Fruit fly (Drosophila melanogaster) whole organism, embryonic: Measurements from ENCODE around the gene CG15772.
A peak's percentile ranks its signal among the peaks of the same experiment; 100 is the strongest.

Experiments
- B-H2 ChIP-seq: fragments of 200-800 bp; sonication (Bioruptor generic); optimal IDR thresholded peaks from 2 replicates; lab custom pipeline; 2018; ENCODE audit warnings: missing biosample characterization, mild to moderate bottlenecking, missing genetic modification characterization
- CG11093 ChIP-seq: fragments of 200-800 bp; sonication (Bioruptor generic); IDR thresholded peaks from 3 replicates; pipeline ENCODE4 v1.3.6; 2022; ENCODE audit warnings: missing biosample characterization, missing genetic modification characterization
- CG11247 ChIP-seq: fragments of 200-800 bp; sonication (Bioruptor generic); IDR thresholded peaks from 2 replicates; pipeline ENCODE4 v1.3.6; 2022; ENCODE audit warnings: missing biosample characterization, missing genetic modification characterization
- CG12219 ChIP-seq: fragments of 200-800 bp; sonication (Bioruptor generic); optimal IDR thresholded peaks from 3 replicates; lab custom pipeline; 2018; ENCODE audit warnings: missing biosample characterization, mild to moderate bottlenecking, missing genetic modification characterization
- CG15269 ChIP-seq: fragments of 200-800 bp; sonication (Bioruptor generic); optimal IDR thresholded peaks from 2 replicates; lab custom pipeline; 2018; ENCODE audit warnings: missing biosample characterization, mild to moderate bottlenecking, missing genetic modification characterization, moderate library complexity
- CG15601 ChIP-seq: fragments of 200-800 bp; sonication (Bioruptor generic); optimal IDR thresholded peaks from 3 replicates; lab custom pipeline; 2019; ENCODE audit warnings: missing biosample characterization, mild to moderate bottlenecking, missing genetic modification characterization, moderate library complexity
- CG15696 ChIP-seq: fragments of 200-800 bp; sonication (Bioruptor generic); optimal IDR thresholded peaks from 2 replicates; lab custom pipeline; 2019; ENCODE audit warnings: missing biosample characterization, mild to moderate bottlenecking, missing genetic modification characterization, moderate library complexity
- CG1602 ChIP-seq: fragments of 200-800 bp; sonication (Bioruptor generic); optimal IDR thresholded peaks from 3 replicates; lab custom pipeline; 2016; ENCODE audit warnings: missing biosample characterization, missing genetic modification characterization
- CG17568 ChIP-seq: fragments of 200-800 bp; sonication (Bioruptor generic); optimal IDR thresholded peaks from 2 replicates; lab custom pipeline; 2018; ENCODE audit warnings: missing biosample characterization, mild to moderate bottlenecking, missing genetic modification characterization, moderate library complexity
- CG1832 ChIP-seq: fragments of 200-800 bp; sonication (Bioruptor generic); optimal IDR thresholded peaks from 2 replicates; lab custom pipeline; 2017; ENCODE audit warnings: missing biosample characterization, mild to moderate bottlenecking, missing genetic modification characterization, inconsistent platforms
- CG2116 ChIP-seq: fragments of 200-800 bp; sonication (Bioruptor generic); optimal IDR thresholded peaks from 3 replicates; lab custom pipeline; 2018; ENCODE audit warnings: missing biosample characterization, mild to moderate bottlenecking, missing genetic modification characterization
- CG32532 ChIP-seq: fragments of 200-800 bp; sonication (Bioruptor generic); IDR thresholded peaks from 2 replicates; pipeline ENCODE4 v1.3.6; 2022; ENCODE audit warnings: missing biosample characterization, missing genetic modification characterization
- CG32772 ChIP-seq: fragments of 200-800 bp; sonication (Bioruptor generic); IDR thresholded peaks from 2 replicates; pipeline ENCODE4 v1.3.6; 2022; ENCODE audit warnings: missing biosample characterization, missing genetic modification characterization
- CG3281 ChIP-seq: fragments of 200-800 bp; sonication (Bioruptor generic); optimal IDR thresholded peaks from 3 replicates; lab custom pipeline; 2017; ENCODE audit warnings: missing biosample characterization, mild to moderate bottlenecking, missing genetic modification characterization
- CG3995 ChIP-seq: fragments of 200-800 bp; sonication (Bioruptor generic); optimal IDR thresholded peaks from 3 replicates; lab custom pipeline; 2016; ENCODE audit warnings: missing biosample characterization, missing genetic modification characterization
- CG43689 ChIP-seq: fragments of 200-800 bp; sonication (Bioruptor generic); IDR thresholded peaks from 2 replicates; pipeline ENCODE4 v1.3.6; 2022; ENCODE audit warnings: missing biosample characterization, missing genetic modification characterization
- CG6813 ChIP-seq: fragments of 200-800 bp; sonication (Bioruptor generic); optimal IDR thresholded peaks from 2 replicates; lab custom pipeline; 2017; ENCODE audit warnings: missing biosample characterization, missing genetic modification characterization, mild to moderate bottlenecking, moderate library complexity, missing genetic modification reagents
- CG8290 ChIP-seq, 3 experiments: fragments of 200-800 bp; sonication (Bioruptor generic); optimal IDR thresholded peaks; 2 replicates each; lab custom pipeline; 2016 to 2019; ENCODE audit warnings: missing biosample characterization in 3 of 3, missing genetic modification characterization in 3 of 3, mild to moderate bottlenecking in 2 of 3, moderate library complexity in 1 of 3
- Dbx ChIP-seq: fragments of 200-800 bp; sonication (Bioruptor generic); IDR thresholded peaks from 3 replicates; pipeline ENCODE4 v1.3.6; 2022; ENCODE audit warnings: missing biosample characterization, missing genetic modification characterization
- HmgD ChIP-seq: fragments of 200-800 bp; sonication (Bioruptor generic); optimal IDR thresholded peaks from 3 replicates; lab custom pipeline; 2016; ENCODE audit warnings: missing biosample characterization, missing genetic modification characterization
- HmgZ ChIP-seq: fragments of 200-800 bp; sonication (Bioruptor generic); optimal IDR thresholded peaks from 2 replicates; lab custom pipeline; 2018; ENCODE audit warnings: missing biosample characterization, mild to moderate bottlenecking, missing genetic modification characterization
- Hr78 ChIP-seq, 2 experiments: fragments of 200-800 bp in 1 of 2; fragments of >200 bp in 1 of 2; sonication (Bioruptor generic) in 1 of 2; optimal IDR thresholded peaks; 2 replicates each; lab custom pipeline; 2017 to 2019; ENCODE audit warnings: missing biosample characterization in 2 of 2, missing genetic modification characterization in 2 of 2, mild to moderate bottlenecking in 1 of 2, moderate library complexity in 1 of 2
- Med ChIP-seq: fragments of 200-800 bp; sonication (Bioruptor generic); peaks from one replicate; lab custom pipeline; 2016; ENCODE audit warnings: missing biosample characterization, missing genetic modification characterization, mild to moderate bottlenecking, inconsistent platforms, moderate library complexity
- NK7.1 ChIP-seq: fragments of 200-800 bp; sonication (Bioruptor generic); optimal IDR thresholded peaks from 3 replicates; lab custom pipeline; 2016; ENCODE audit warnings: missing biosample characterization, missing genetic modification characterization
- Opbp ChIP-seq: fragments of 200-800 bp; sonication (Bioruptor generic); IDR thresholded peaks from 3 replicates; pipeline ENCODE4 v1.3.6; 2022; ENCODE audit warnings: missing biosample characterization, missing genetic modification characterization; ENCODE audit not compliant: partially characterized antibody
- Sin3A ChIP-seq: fragments of >200 bp; optimal IDR thresholded peaks from 2 replicates; lab custom pipeline; 2018
- Six4 ChIP-seq: fragments of 200-800 bp; sonication (Bioruptor generic); optimal IDR thresholded peaks from 2 replicates; lab custom pipeline; 2016; ENCODE audit warnings: missing biosample characterization, missing genetic modification characterization
- al ChIP-seq: fragments of 200-800 bp; sonication (Bioruptor generic); IDR thresholded peaks from 2 replicates; pipeline ENCODE4 v1.3.6; 2022; ENCODE audit warnings: missing biosample characterization, missing genetic modification characterization
- ash1 ChIP-seq: fragments of 200-800 bp; sonication (Bioruptor generic); optimal IDR thresholded peaks from 2 replicates; lab custom pipeline; 2018; ENCODE audit warnings: missing biosample characterization, mild to moderate bottlenecking, missing genetic modification characterization
- btn ChIP-seq: fragments of 200-800 bp; sonication (Bioruptor generic); optimal IDR thresholded peaks from 2 replicates; lab custom pipeline; 2016; ENCODE audit warnings: missing biosample characterization, missing genetic modification characterization
- cas ChIP-seq: fragments of 200-800 bp; sonication (Bioruptor generic); IDR thresholded peaks from 2 replicates; pipeline ENCODE4 v1.3.6; 2022; ENCODE audit warnings: missing biosample characterization, missing genetic modification characterization
- cato ChIP-seq: fragments of 200-800 bp; sonication (Bioruptor generic); optimal IDR thresholded peaks from 2 replicates; lab custom pipeline; 2016; ENCODE audit warnings: missing biosample characterization, missing genetic modification characterization, borderline replicate concordance
- chif ChIP-seq, 2 experiments: fragments of 200-800 bp; sonication (Bioruptor generic); optimal IDR thresholded peaks; 3 replicates each; lab custom pipeline; 2016; ENCODE audit warnings: missing biosample characterization in 2 of 2, missing genetic modification characterization in 2 of 2
- dati ChIP-seq: fragments of 200-800 bp; sonication (Bioruptor generic); IDR thresholded peaks from 2 replicates; pipeline ENCODE4 v1.3.6; 2022; ENCODE audit warnings: missing biosample characterization, missing genetic modification characterization
- disco-r ChIP-seq: fragments of 200-800 bp; sonication (Bioruptor generic); optimal IDR thresholded peaks from 2 replicates; lab custom pipeline; 2016; ENCODE audit warnings: missing biosample characterization, missing genetic modification characterization
- fd102C ChIP-seq: fragments of 200-800 bp; sonication (Bioruptor generic); optimal IDR thresholded peaks from 2 replicates; lab custom pipeline; 2018; ENCODE audit warnings: missing biosample characterization, mild to moderate bottlenecking, missing genetic modification characterization, moderate library complexity
- fd96Cb ChIP-seq: fragments of 200-800 bp; sonication (Bioruptor generic); optimal IDR thresholded peaks from 2 replicates; lab custom pipeline; 2018; ENCODE audit warnings: missing biosample characterization, mild to moderate bottlenecking, missing genetic modification characterization, moderate library complexity
- fru ChIP-seq: fragments of >200 bp; optimal IDR thresholded peaks from 2 replicates; lab custom pipeline; 2017
- insv ChIP-seq, 2 experiments: fragments of 200-800 bp; sonication (Bioruptor generic); optimal IDR thresholded peaks; 3 replicates each; lab custom pipeline; 2016 to 2018; ENCODE audit warnings: missing biosample characterization in 2 of 2, missing genetic modification characterization in 2 of 2
- lbe ChIP-seq: fragments of 200-800 bp; sonication (Bioruptor generic); optimal IDR thresholded peaks from 2 replicates; lab custom pipeline; 2016; ENCODE audit warnings: missing biosample characterization, mild to moderate bottlenecking, missing genetic modification characterization
- otp ChIP-seq: fragments of 200-800 bp; sonication (Bioruptor generic); IDR thresholded peaks from 3 replicates; pipeline ENCODE4, ENCODE4 v1.3.6; 2022; ENCODE audit warnings: missing biosample characterization, missing genetic modification characterization
- pan ChIP-seq, 4 experiments: fragments of >200 bp in 3 of 4; fragments of 200-800 bp in 1 of 4; sonication (Bioruptor generic) in 1 of 4; optimal IDR thresholded peaks in 3 of 4; IDR thresholded peaks in 1 of 4; 2 replicates each; pipeline versions ENCODE4 v1.3.6 to Lab custom; 2017 to 2022; ENCODE audit warnings: missing biosample characterization in 2 of 4, missing genetic modification characterization in 2 of 4, mixed read lengths in 1 of 4
- pb ChIP-seq: fragments of 200-800 bp; sonication (Bioruptor generic); optimal IDR thresholded peaks from 3 replicates; lab custom pipeline; 2016; ENCODE audit warnings: missing biosample characterization, missing genetic modification characterization
- peb ChIP-seq: fragments of 200-800 bp; sonication (Bioruptor generic); IDR thresholded peaks from 2 replicates; pipeline ENCODE4 v1.3.6; 2022; ENCODE audit warnings: missing biosample characterization, missing genetic modification characterization
- pnt ChIP-seq: fragments of 200-800 bp; sonication (Bioruptor generic); optimal IDR thresholded peaks from 3 replicates; lab custom pipeline; 2016; ENCODE audit warnings: missing biosample characterization, missing genetic modification characterization
- sima ChIP-seq: fragments of 200-800 bp; sonication (Bioruptor generic); optimal IDR thresholded peaks from 2 replicates; lab custom pipeline; 2016; ENCODE audit warnings: missing biosample characterization, missing genetic modification characterization
- sob ChIP-seq: fragments of 200-800 bp; sonication (Bioruptor generic); IDR thresholded peaks from 2 replicates; pipeline ENCODE4 v1.3.6; 2022; ENCODE audit warnings: missing biosample characterization, missing genetic modification characterization
- stwl ChIP-seq: fragments of 200-800 bp; sonication (Bioruptor generic); optimal IDR thresholded peaks from 3 replicates; lab custom pipeline; 2018; ENCODE audit warnings: missing biosample characterization, mild to moderate bottlenecking, missing genetic modification characterization, moderate library complexity
- tx ChIP-seq: fragments of 200-800 bp; sonication (Bioruptor generic); optimal IDR thresholded peaks from 2 replicates; lab custom pipeline; 2016; ENCODE audit warnings: missing biosample characterization, missing genetic modification characterization
- vfl ChIP-seq: fragments of 200-800 bp; sonication (Bioruptor generic); optimal IDR thresholded peaks from 2 replicates; lab custom pipeline; 2016; ENCODE audit warnings: missing biosample characterization, missing genetic modification characterization

CG15772 gene

dm6 chrX:5737676-5738220, 14.3 kb upstream of the CG15772 start, which contains the start of gene Snx27 (continued):
- TF ChIP-seq stwl (tag; lab: Kevin White, UChicago), result peak; percentile 71
- TF ChIP-seq CG8290 (GFP tag; optimal IDR thresholded peaks at IDR 0.05; lab: Kevin White, UChicago), result peak; percentile 38
- TF ChIP-seq CG8290 (tag; optimal IDR thresholded peaks at IDR 0.05; lab: Kevin White, UChicago), result peak in 1 of 2 experiments; percentile 87
- peak; percentile 41 for TF ChIP-seq CG15601 (tag; lab: Kevin White, UChicago)
- TF ChIP-seq tx (GFP tag; lab: Kevin White, UChicago), result peak; percentile 6
- TF ChIP-seq CG3995 (GFP tag; lab: Kevin White, UChicago), result peak; percentile 38
- TF ChIP-seq CG3281 (GFP tag; lab: Kevin White, UChicago), result no peak
- no peak for TF ChIP-seq cas
- peak; percentile 76 for TF ChIP-seq Sin3A (lab: Kevin White, UChicago)
- no peak for TF ChIP-seq CG12219 (GFP tag; lab: Kevin White, UChicago)
- peak; percentile 65 for TF ChIP-seq CG32532 (GFP tag; lab: Robert Waterston, UW)
- no peak for TF ChIP-seq disco-r (GFP tag; lab: Kevin White, UChicago)
- TF ChIP-seq peb, result no peak
- 0 out of 2 replicates have a peak, but pooled peaks have one; percentile 17 for TF ChIP-seq CG32772
- TF ChIP-seq chif (GFP tag; optimal IDR thresholded peaks at IDR 0.05; lab: Kevin White, UChicago), result peak; percentile 23 to 25
- TF ChIP-seq Dbx (GFP tag; lab: Robert Waterston, UW), result peak; percentile 84
- no peak for TF ChIP-seq CG43689
- TF ChIP-seq ash1 (GFP tag; lab: Kevin White, UChicago), result no peak
- peak; percentile 19 for TF ChIP-seq CG17568 (GFP tag; lab: Kevin White, UChicago)
- no peak for TF ChIP-seq cato (GFP tag; lab: Kevin White, UChicago)
- peak; percentile 59; the same call in 1 of the 2 replicates for TF ChIP-seq CG11247 (GFP tag; lab: Robert Waterston, UW)
- peak; percentile 79 for TF ChIP-seq lbe
- peak; percentile 82 for TF ChIP-seq HmgZ (tag; lab: Kevin White, UChicago)
- no peak for TF ChIP-seq Hr78 (GFP tag; optimal IDR thresholded peaks at IDR 0.05; lab: Kevin White, UChicago)
- TF ChIP-seq fd102C (GFP tag; lab: Kevin White, UChicago), result no peak
- peak in 1 of 2 experiments; percentile 3 for TF ChIP-seq insv (GFP tag; optimal IDR thresholded peaks at IDR 0.05; lab: Kevin White, UChicago)
- peak; percentile 17 for TF ChIP-seq CG6813
- peak; percentile 93 for TF ChIP-seq CG2116 (GFP tag; lab: Kevin White, UChicago)
- TF ChIP-seq Opbp (GFP tag; lab: Robert Waterston, UW), result peak; percentile 99
- peak; percentile 48 for TF ChIP-seq vfl
- TF ChIP-seq CG1602 (GFP tag; lab: Kevin White, UChicago), result no peak
- TF ChIP-seq HmgD (GFP tag; lab: Kevin White, UChicago), result peak; percentile 81
- TF ChIP-seq fd96Cb (tag; lab: Kevin White, UChicago), result no peak
- TF ChIP-seq Six4, result no peak
- TF ChIP-seq pb, result peak; percentile 33
- no peak for TF ChIP-seq sima
- TF ChIP-seq otp, result peak; percentile 9; the same call in 1 of the 3 replicates
- no peak for TF ChIP-seq CG15696 (tag; lab: Kevin White, UChicago)
- no peak for TF ChIP-seq NK7.1 (GFP tag; lab: Kevin White, UChicago)
- TF ChIP-seq Med (GFP tag; lab: Kevin White, UChicago), result peak; percentile 95
- no peak for TF ChIP-seq al
- TF ChIP-seq sob, result peak; percentile 86
- TF ChIP-seq pnt, result no peak
- no peak for TF ChIP-seq btn (GFP tag; lab: Kevin White, UChicago)
- TF ChIP-seq CG15269 (tag; lab: Kevin White, UChicago), result no peak
- no peak for TF ChIP-seq fru (lab: Kevin White, UChicago)
- TF ChIP-seq pan (optimal IDR thresholded peaks at IDR 0.05; lab: Kevin White, UChicago), result no peak
- peak in 1 of 2 experiments; percentile 5 for TF ChIP-seq pan (GFP tag; optimal IDR thresholded peaks at IDR 0.05 in 1 of 2, IDR thresholded peaks at IDR 0.05 in 1 of 2)
- TF ChIP-seq B-H2, result peak; percentile 50
- no peak for TF ChIP-seq CG11093 (GFP tag; lab: Robert Waterston, UW)
- no peak for TF ChIP-seq dati (GFP tag; lab: Robert Waterston, UW)
- TF ChIP-seq CG1832 (GFP tag; lab: Kevin White, UChicago), result no peak
